Worm (Caenorhabditis elegans): ENCODE measurements around the gene srxa-5.

srxa-5 gene

DNA sequence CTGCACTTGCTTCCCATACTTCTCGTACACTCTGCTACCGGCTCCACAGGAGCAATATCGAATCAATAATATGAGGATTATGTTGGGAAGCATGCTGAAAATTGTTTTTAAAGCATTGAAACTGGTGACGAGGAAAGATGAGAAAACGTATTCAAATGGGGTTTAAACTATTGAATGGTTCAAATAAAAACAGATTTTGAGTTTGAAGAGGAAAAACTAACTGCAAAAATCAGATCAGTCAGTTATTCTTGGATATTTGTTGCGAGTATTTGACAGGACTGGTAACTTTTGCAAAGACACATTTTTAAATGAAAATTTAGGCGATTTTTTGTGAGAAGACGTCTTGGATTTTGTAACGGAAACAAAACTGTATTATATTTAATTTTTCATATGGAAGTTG lies 18.1 kb upstream of the srxa-5 start, which contains the start of gene acr-5:
Gene acr-5, minus strand, starts transcription at position 101 of the 400 bp plus-strand sequence.
- TF ChIP-seq ztf-25 (GFP tag; IDR thresholded peaks at IDR 0.05), result no peak
- TF ChIP-seq mcd-1 (GFP tag; IDR thresholded peaks at IDR 0.05), result no peak

DNA sequence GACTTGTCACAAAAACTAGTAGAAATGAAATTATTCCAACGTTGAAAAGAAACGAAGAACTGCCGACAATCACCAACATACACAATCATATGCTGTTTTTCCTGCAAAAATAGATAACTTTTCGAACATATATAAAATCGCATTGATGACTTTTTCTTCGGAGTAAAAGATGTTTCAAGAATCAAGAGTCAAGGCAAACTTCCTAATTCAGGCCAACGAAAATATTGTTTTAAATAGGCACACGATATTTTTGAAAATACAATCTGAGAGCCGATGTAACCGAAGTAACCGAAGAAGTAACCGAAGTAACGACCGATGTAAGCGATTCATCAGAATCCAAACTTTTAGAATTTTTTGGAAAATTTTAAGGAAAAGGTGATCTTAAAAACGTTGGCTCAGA lies 12.8 kb upstream of the srxa-5 start, which contains the start of gene C09E7.10:
Gene C09E7.10, minus strand, starts transcription at position 101 of the 400 bp plus-strand sequence.
- TF ChIP-seq attf-3 (GFP tag; conservative IDR thresholded peaks at IDR 0.05) (no peak), C06A6.2 (GFP tag; conservative IDR thresholded peaks at IDR 0.05) (no peak), B0035.1 (tag; optimal IDR thresholded peaks at IDR 0.05) (no peak), repo-1 (tag; optimal IDR thresholded peaks at IDR 0.05) (no peak), die-1 (tag; optimal IDR thresholded peaks at IDR 0.05) (no peak)

DNA sequence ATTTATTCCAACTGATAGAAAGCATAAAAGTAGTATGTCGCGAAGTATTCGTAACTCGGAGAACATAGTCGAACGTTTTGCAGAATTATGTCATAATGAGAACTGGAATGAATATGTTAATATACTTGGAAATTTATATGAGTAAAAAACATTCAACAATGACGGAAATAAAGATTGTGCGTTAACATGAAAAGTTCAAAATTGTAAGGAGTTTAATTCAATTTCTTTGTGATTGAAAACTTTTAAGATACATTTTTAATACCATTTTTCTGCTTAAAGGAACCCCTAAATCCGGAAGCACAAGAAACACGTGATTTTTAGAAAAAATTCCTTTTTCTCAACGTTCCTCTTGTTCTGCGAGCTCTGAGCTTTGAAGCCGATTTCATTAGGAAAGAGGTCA lies 7.2 kb upstream of the srxa-5 start, which contains the start of gene oig-1:
Gene oig-1, minus strand, starts transcription at position 101 of the 400 bp plus-strand sequence.
- TF ChIP-seq Y79H2A.3 (GFP tag; conservative IDR thresholded peaks at IDR 0.05) (no peak), egl-18 (GFP tag; IDR thresholded peaks at IDR 0.05) (no peak), ztf-3 (GFP tag; optimal IDR thresholded peaks at IDR 0.05) (no peak), ceh-58 (GFP tag; IDR thresholded peaks at IDR 0.05) (no peak), lin-40 (tag; optimal IDR thresholded peaks at IDR 0.05) (no peak), zfh-2 (GFP tag; conservative IDR thresholded peaks at IDR 0.05) (no peak), F49E8.2 (tag; optimal IDR thresholded peaks at IDR 0.05; ENCODE audit: insufficient read depth) (no peak), him-1 (tag; optimal IDR thresholded peaks at IDR 0.05) (no peak), ceh-100 (GFP tag; IDR thresholded peaks at IDR 0.05) (no peak), ekl-4 (GFP tag; IDR thresholded peaks at IDR 0.05) (no peak), F23B12.7 (tag; optimal IDR thresholded peaks at IDR 0.05; ENCODE audit: insufficient read depth) (no peak), ztf-26 (tag; optimal IDR thresholded peaks at IDR 0.05) (no peak), nhr-120 (GFP tag; IDR thresholded peaks at IDR 0.05) (no peak), B0019.2 (GFP tag; conservative IDR thresholded peaks at IDR 0.05) (no peak), B0035.1 (tag; optimal IDR thresholded peaks at IDR 0.05) (no peak), K12H6.12 (tag; optimal IDR thresholded peaks at IDR 0.05) (no peak), ceh-27 (GFP tag; optimal IDR thresholded peaks at IDR 0.05) (no peak)

DNA sequence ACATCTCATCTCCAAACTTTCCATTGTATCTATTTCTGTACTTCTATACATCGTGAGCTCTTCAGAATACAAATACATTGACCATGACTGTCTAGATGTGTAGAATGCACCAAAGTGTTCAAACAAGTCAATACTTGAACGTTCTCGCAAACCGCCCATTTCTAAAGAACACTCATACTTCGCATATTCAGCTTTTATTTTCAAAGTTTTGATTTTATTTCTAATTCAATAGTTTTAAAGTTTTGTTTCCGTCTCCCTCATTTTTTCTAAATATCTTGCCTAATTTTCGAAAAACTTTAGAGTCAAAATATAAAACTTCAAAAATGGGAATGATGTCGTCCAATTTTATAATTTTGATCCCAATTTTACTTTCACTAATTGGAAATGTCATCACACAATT lies 4.8 kb upstream of the srxa-5 start, which contains the start of gene pqn-10:
Gene pqn-10, plus strand, starts transcription at position 301 of the 400 bp plus-strand sequence.
- no peak for TF ChIP-seq B0019.2 (GFP tag; conservative IDR thresholded peaks at IDR 0.05)
- TF ChIP-seq die-1 (tag; optimal IDR thresholded peaks at IDR 0.05), result no peak
- no peak for TF ChIP-seq Y95B8A.8 (GFP tag; IDR thresholded peaks at IDR 0.05)
- TF ChIP-seq egl-18 (GFP tag; IDR thresholded peaks at IDR 0.05), result no peak
- TF ChIP-seq snpc-3.4 (tag; optimal IDR thresholded peaks at IDR 0.05), result no peak
- TF ChIP-seq T07F8.4 (tag; optimal IDR thresholded peaks at IDR 0.05), result no peak
- no peak for TF ChIP-seq madf-3 (GFP tag; IDR thresholded peaks at IDR 0.05)
- TF ChIP-seq F57A8.1 (GFP tag; optimal IDR thresholded peaks at IDR 0.05), result no peak
- no peak for TF ChIP-seq hlh-12 (tag; optimal IDR thresholded peaks at IDR 0.05)
- TF ChIP-seq rcor-1 (GFP tag; IDR thresholded peaks at IDR 0.05), result no peak
- no peak for TF ChIP-seq Y53G8AR.9 (GFP tag; conservative IDR thresholded peaks at IDR 0.05)
- no peak for TF ChIP-seq tbx-9 (tag; optimal IDR thresholded peaks at IDR 0.05; ENCODE audit: borderline replicate concordance)
- no peak for TF ChIP-seq K11D2.4 (GFP tag; IDR thresholded peaks at IDR 0.05)
- no peak for TF ChIP-seq ceh-58 (GFP tag; IDR thresholded peaks at IDR 0.05)
- TF ChIP-seq F37B4.10 (GFP tag; IDR thresholded peaks at IDR 0.05), result no peak
- TF ChIP-seq ztf-18 (tag; optimal IDR thresholded peaks at IDR 0.05), result no peak
